Fruit fly (Drosophila melanogaster) whole organism, wandering third instar larva: ENCODE results near the gene Sirt1.
A peak's percentile ranks its signal among the peaks of the same experiment; 100 is the strongest.

Source experiments
- Dfd ChIP-seq: fragments of >200 bp; optimal IDR thresholded peaks from 2 replicates; lab custom pipeline; 2017; ENCODE audit warnings: missing biosample characterization, missing genetic modification characterization
- Myc ChIP-seq: fragments of >200 bp; optimal IDR thresholded peaks from 2 replicates; lab custom pipeline; 2017
- fru ChIP-seq: fragments of 200-800 bp; sonication (Bioruptor generic); optimal IDR thresholded peaks from 3 replicates; lab custom pipeline; 2016; ENCODE audit warnings: missing biosample characterization, mild to moderate bottlenecking, missing genetic modification characterization
- pan ChIP-seq: fragments of >200 bp; optimal IDR thresholded peaks from 2 replicates; lab custom pipeline; 2017
- psq ChIP-seq: fragments of 200-800 bp; sonication (Bioruptor generic); optimal IDR thresholded peaks from 3 replicates; lab custom pipeline; 2017; ENCODE audit warnings: missing biosample characterization, mild to moderate bottlenecking, missing genetic modification characterization, moderate library complexity

DNA sequence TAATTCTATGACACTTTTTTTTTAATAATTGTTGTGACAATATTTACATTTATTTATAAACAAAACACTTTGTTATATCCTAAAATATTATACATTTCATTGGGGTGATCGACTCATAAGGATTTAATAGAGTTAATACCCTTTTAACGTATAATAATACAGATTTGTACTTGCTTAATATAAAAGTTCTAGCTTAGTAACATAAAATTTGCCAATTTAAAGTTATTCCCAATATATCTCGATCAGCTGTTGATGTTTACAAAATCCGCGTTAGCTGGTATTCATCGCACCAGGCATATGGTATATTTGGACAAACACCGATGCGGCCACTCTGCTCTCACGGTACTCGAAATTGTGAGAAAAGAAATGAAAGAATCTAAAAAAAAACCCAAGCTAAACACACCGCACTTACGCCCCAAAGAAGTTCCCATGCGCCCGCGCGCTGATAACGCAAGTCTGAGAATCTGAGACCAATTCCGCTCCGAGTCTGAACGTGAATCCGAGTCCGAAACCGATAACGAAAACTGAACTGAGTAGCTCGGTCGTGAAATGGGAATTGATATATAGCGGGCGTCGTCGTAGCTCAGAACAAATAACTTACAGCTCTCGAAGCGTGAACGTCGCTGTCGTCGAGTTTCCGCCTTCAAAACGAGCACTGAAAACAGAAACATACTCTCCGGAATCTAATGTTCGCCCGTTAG is 38.2 kb downstream of the Sirt1 start, which contains the start of gene Pect:
- TF ChIP-seq pan: no peak
- peak; percentile 43 for TF ChIP-seq psq
- no peak for TF ChIP-seq fru (GFP tag; lab: Kevin White, UChicago)
- TF ChIP-seq Myc: no peak
- TF ChIP-seq Dfd (GFP tag; lab: Kevin White, UChicago): no peak
